Fruit fly (Drosophila melanogaster) whole organism, prepupa: ENCODE results near the gene CG2909.

Experiments
- Blimp-1 ChIP-seq: fragments of 200-800 bp; sonication (Bioruptor generic); optimal IDR thresholded peaks from 3 replicates; lab custom pipeline; 2017; ENCODE audit warnings: missing biosample characterization, missing genetic modification characterization, mild to moderate bottlenecking, moderate library complexity, missing genetic modification reagents
- CG10631 ChIP-seq: fragments of 200-800 bp; sonication (Bioruptor generic); optimal IDR thresholded peaks from 2 replicates; lab custom pipeline; 2016; ENCODE audit warnings: missing biosample characterization, missing genetic modification characterization
- CG10669 ChIP-seq: fragments of 200-800 bp; sonication (Bioruptor generic); optimal IDR thresholded peaks from 3 replicates; lab custom pipeline; 2018; ENCODE audit warnings: missing biosample characterization, mild to moderate bottlenecking, missing genetic modification characterization, moderate library complexity
- CG11294 ChIP-seq: fragments of 200-800 bp; sonication (Bioruptor generic); IDR thresholded peaks from 2 replicates; pipeline ENCODE4 v1.3.6; 2022; ENCODE audit warnings: missing biosample characterization, missing genetic modification characterization
- CG11762 ChIP-seq: fragments of 200-800 bp; sonication (Bioruptor generic); optimal IDR thresholded peaks from 3 replicates; lab custom pipeline; 2016; ENCODE audit warnings: missing biosample characterization, missing genetic modification characterization; ENCODE audit not compliant: insufficient read depth
- CG11902 ChIP-seq: fragments of 200-800 bp; sonication (Bioruptor generic); optimal IDR thresholded peaks from 3 replicates; lab custom pipeline; 2016; ENCODE audit warnings: missing biosample characterization, missing genetic modification characterization
- CG1621 ChIP-seq: fragments of 200-800 bp; sonication (Bioruptor generic); optimal IDR thresholded peaks from 3 replicates; lab custom pipeline; 2018; ENCODE audit warnings: missing biosample characterization, mild to moderate bottlenecking, missing genetic modification characterization
- CG16779 ChIP-seq: fragments of 200-800 bp; sonication (Bioruptor generic); optimal IDR thresholded peaks from 3 replicates; lab custom pipeline; 2017; ENCODE audit warnings: missing biosample characterization, mild to moderate bottlenecking, missing genetic modification characterization
- CG3032 ChIP-seq: fragments of 200-800 bp; optimal IDR thresholded peaks from 2 replicates; lab custom pipeline; 2019; ENCODE audit warnings: missing biosample characterization, mild to moderate bottlenecking, missing genetic modification characterization, moderate library complexity
- CG31627 ChIP-seq: fragments of 200-800 bp; sonication (Bioruptor generic); optimal IDR thresholded peaks from 3 replicates; lab custom pipeline; 2016; ENCODE audit warnings: missing biosample characterization, missing genetic modification characterization
- CG32006 ChIP-seq: fragments of 200-800 bp; sonication (Bioruptor generic); optimal IDR thresholded peaks from 3 replicates; lab custom pipeline; 2017; ENCODE audit warnings: missing biosample characterization, mild to moderate bottlenecking, missing genetic modification characterization
- CG3919 ChIP-seq: fragments of 200-800 bp; sonication (Bioruptor generic); optimal IDR thresholded peaks from 3 replicates; lab custom pipeline; 2016; ENCODE audit warnings: missing biosample characterization, missing genetic modification characterization
- CG4318 ChIP-seq: fragments of 200-800 bp; sonication (Bioruptor generic); optimal IDR thresholded peaks from 3 replicates; lab custom pipeline; 2017; ENCODE audit warnings: missing biosample characterization, mild to moderate bottlenecking, missing genetic modification characterization
- CG6163 ChIP-seq: fragments of 200-800 bp; sonication (Bioruptor generic); IDR thresholded peaks from 3 replicates; pipeline ENCODE4 v1.3.6; 2022; ENCODE audit warnings: missing biosample characterization, missing genetic modification characterization
- CG6792 ChIP-seq: fragments of 200-800 bp; sonication (Bioruptor generic); optimal IDR thresholded peaks from 3 replicates; lab custom pipeline; 2016; ENCODE audit warnings: missing biosample characterization, missing genetic modification characterization
- CG6808 ChIP-seq: fragments of 200-800 bp; sonication (Bioruptor generic); optimal IDR thresholded peaks from 3 replicates; lab custom pipeline; 2017; ENCODE audit warnings: missing biosample characterization, missing genetic modification characterization, mild to moderate bottlenecking, moderate library complexity, missing genetic modification reagents
- CG6854 ChIP-seq: fragments of 200-800 bp; sonication (Bioruptor generic); optimal IDR thresholded peaks from 2 replicates; lab custom pipeline; 2017; ENCODE audit warnings: missing biosample characterization, mild to moderate bottlenecking, missing genetic modification characterization
- CG8119 ChIP-seq: fragments of 200-800 bp; sonication (Bioruptor generic); IDR thresholded peaks from 3 replicates; pipeline ENCODE4 v1.3.6; 2022; ENCODE audit warnings: missing biosample characterization, missing genetic modification characterization
- CG8319 ChIP-seq: fragments of 200-800 bp; sonication (Bioruptor generic); optimal IDR thresholded peaks from 3 replicates; lab custom pipeline; 2016; ENCODE audit warnings: missing biosample characterization, missing genetic modification characterization
- CG8632 ChIP-seq: fragments of 200-800 bp; sonication (Bioruptor generic); optimal IDR thresholded peaks from 3 replicates; lab custom pipeline; 2016; ENCODE audit warnings: missing biosample characterization, missing genetic modification characterization
- Eip75B ChIP-seq: fragments of 200-800 bp; sonication (Bioruptor generic); optimal IDR thresholded peaks from 3 replicates; lab custom pipeline; 2016; ENCODE audit warnings: missing biosample characterization, missing genetic modification characterization
- Eip78C ChIP-seq: fragments of 200-800 bp; sonication (Bioruptor generic); peaks from one replicate; lab custom pipeline; 2016; ENCODE audit warnings: missing biosample characterization, missing genetic modification characterization
- Ets96B ChIP-seq: fragments of 200-800 bp; optimal IDR thresholded peaks from 2 replicates; lab custom pipeline; 2019; ENCODE audit warnings: missing biosample characterization, mild to moderate bottlenecking, missing genetic modification characterization, moderate library complexity
- Gug ChIP-seq: fragments of 200-800 bp; sonication (Bioruptor generic); IDR thresholded peaks from 2 replicates; pipeline ENCODE4 v1.3.6; 2022; ENCODE audit warnings: missing biosample characterization, missing genetic modification characterization
- Hr38 ChIP-seq: sonication (Bioruptor generic); optimal IDR thresholded peaks from 2 replicates; lab custom pipeline; 2016; ENCODE audit warnings: missing biosample characterization, missing genetic modification characterization
- Hr39 ChIP-seq: fragments of 200-800 bp; sonication (Bioruptor generic); optimal IDR thresholded peaks from 2 replicates; lab custom pipeline; 2016; ENCODE audit warnings: missing biosample characterization, missing genetic modification characterization
- Lpt ChIP-seq: fragments of 200-800 bp; sonication (Bioruptor generic); optimal IDR thresholded peaks from 3 replicates; lab custom pipeline; 2016; ENCODE audit warnings: missing biosample characterization, missing genetic modification characterization
- Met ChIP-seq: fragments of 200-800 bp; sonication (Bioruptor generic); optimal IDR thresholded peaks from 3 replicates; lab custom pipeline; 2016; ENCODE audit warnings: missing biosample characterization, missing genetic modification characterization
- OdsH ChIP-seq: fragments of 200-800 bp; sonication (Bioruptor generic); optimal IDR thresholded peaks from 3 replicates; lab custom pipeline; 2016; ENCODE audit warnings: missing biosample characterization, missing genetic modification characterization
- Smox ChIP-seq: fragments of 200-800 bp; sonication (Bioruptor generic); optimal IDR thresholded peaks from 3 replicates; lab custom pipeline; 2016; ENCODE audit warnings: missing biosample characterization, missing genetic modification characterization
- Sox14 ChIP-seq: fragments of 200-800 bp; sonication (Bioruptor generic); optimal IDR thresholded peaks from 3 replicates; lab custom pipeline; 2016; ENCODE audit warnings: missing biosample characterization, missing genetic modification characterization
- achi ChIP-seq: fragments of 200-800 bp; sonication (Bioruptor generic); optimal IDR thresholded peaks from 3 replicates; lab custom pipeline; 2016; ENCODE audit warnings: missing biosample characterization, missing genetic modification characterization
- acj6 ChIP-seq: fragments of 200-800 bp; sonication (Bioruptor generic); optimal IDR thresholded peaks from 3 replicates; lab custom pipeline; 2016; ENCODE audit warnings: missing biosample characterization, missing genetic modification characterization
- cyc ChIP-seq: fragments of 200-800 bp; sonication (Bioruptor generic); optimal IDR thresholded peaks from 3 replicates; lab custom pipeline; 2016; ENCODE audit warnings: missing biosample characterization, missing genetic modification characterization
- dac ChIP-seq: fragments of 200-800 bp; sonication (Bioruptor generic); optimal IDR thresholded peaks from 2 replicates; lab custom pipeline; 2017; ENCODE audit warnings: missing biosample characterization, mild to moderate bottlenecking, missing genetic modification characterization
- esn ChIP-seq: fragments of 200-800 bp; sonication (Bioruptor generic); optimal IDR thresholded peaks from 2 replicates; lab custom pipeline; 2016; ENCODE audit warnings: missing biosample characterization, mild to moderate bottlenecking, missing genetic modification characterization, moderate library complexity
- fd85E ChIP-seq: fragments of 200-800 bp; sonication (Bioruptor generic); optimal IDR thresholded peaks from 3 replicates; lab custom pipeline; 2016; ENCODE audit warnings: missing biosample characterization, missing genetic modification characterization
- fkh ChIP-seq: fragments of 200-800 bp; sonication (Bioruptor generic); optimal IDR thresholded peaks from 3 replicates; lab custom pipeline; 2017; ENCODE audit warnings: missing biosample characterization, mild to moderate bottlenecking, missing genetic modification characterization, moderate library complexity
- lz ChIP-seq: fragments of 200-800 bp; sonication (Bioruptor generic); optimal IDR thresholded peaks from 3 replicates; lab custom pipeline; 2016; ENCODE audit warnings: missing biosample characterization, missing genetic modification characterization
- net ChIP-seq: fragments of 200-800 bp; sonication (Bioruptor generic); optimal IDR thresholded peaks from 3 replicates; lab custom pipeline; 2016; ENCODE audit warnings: missing biosample characterization, missing genetic modification characterization
- pdm3 ChIP-seq: fragments of 200-800 bp; sonication (Bioruptor generic); optimal IDR thresholded peaks from 3 replicates; lab custom pipeline; 2016; ENCODE audit warnings: missing biosample characterization, missing genetic modification characterization
- salr ChIP-seq, 2 experiments: fragments of 200-800 bp; sonication (Bioruptor generic); optimal IDR thresholded peaks; 3 replicates each; lab custom pipeline; 2016 to 2018; ENCODE audit warnings: missing biosample characterization in 2 of 2, missing genetic modification characterization in 2 of 2, mild to moderate bottlenecking in 1 of 2
- spab ChIP-seq: fragments of 200-800 bp; sonication (Bioruptor generic); optimal IDR thresholded peaks from 2 replicates; lab custom pipeline; 2017; ENCODE audit warnings: missing biosample characterization, mild to moderate bottlenecking, missing genetic modification characterization, missing genetic modification reagents
- ss ChIP-seq, 2 experiments: fragments of 200-800 bp; sonication (Bioruptor generic); optimal IDR thresholded peaks; 2 replicates in 1 of 2; 3 replicates in 1 of 2; lab custom pipeline; 2017 to 2018; ENCODE audit warnings: mild to moderate bottlenecking in 2 of 2, missing biosample characterization in 2 of 2, missing genetic modification characterization in 2 of 2, moderate library complexity in 1 of 2
- topi ChIP-seq: fragments of 200-800 bp; sonication (Bioruptor generic); optimal IDR thresholded peaks from 3 replicates; lab custom pipeline; 2016; ENCODE audit warnings: missing biosample characterization, missing genetic modification characterization

Gene CG2909

DNA sequence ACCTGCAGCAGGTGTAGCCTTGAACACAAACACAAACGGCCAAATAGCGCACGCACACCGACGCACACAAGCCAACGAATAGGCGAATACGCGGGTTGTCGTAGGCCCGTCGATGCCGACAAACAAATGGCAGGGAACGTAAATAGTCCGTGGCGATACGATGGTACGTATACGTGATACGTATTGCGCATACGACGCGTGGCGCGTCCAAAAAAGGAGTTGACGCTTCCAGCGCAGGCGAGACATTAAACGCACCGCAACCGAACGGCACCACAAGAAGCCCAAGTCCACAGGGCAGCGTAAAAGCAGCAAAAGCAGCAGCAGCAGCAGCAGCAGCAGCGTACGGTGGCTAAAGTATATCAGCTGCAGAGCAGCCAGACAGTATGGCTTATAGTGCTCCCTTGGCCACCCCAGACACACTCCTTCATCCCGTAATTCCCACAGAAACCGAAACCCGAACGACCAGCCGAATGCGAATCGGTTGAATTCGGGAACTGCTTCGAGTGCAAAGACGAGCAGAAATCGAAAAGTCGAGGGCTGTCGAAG lies 7.8 kb upstream of the CG2909 start:
- TF ChIP-seq Eip78C (GFP tag; lab: Kevin White, UChicago) = no peak
- no peak for TF ChIP-seq pdm3
- peak in 1 of 2 experiments; percentile 37 for TF ChIP-seq ss (GFP tag; optimal IDR thresholded peaks at IDR 0.05; lab: Kevin White, UChicago)
- TF ChIP-seq achi (GFP tag; lab: Kevin White, UChicago) = no peak
- peak; percentile 26 for TF ChIP-seq Smox
- TF ChIP-seq OdsH (GFP tag; lab: Kevin White, UChicago) = no peak
- peak; percentile 50 for TF ChIP-seq lz (GFP tag; lab: Kevin White, UChicago)
- no peak for TF ChIP-seq CG3032 (tag; lab: Kevin White, UChicago)
- no peak for TF ChIP-seq acj6 (GFP tag; lab: Kevin White, UChicago)
- TF ChIP-seq spab (GFP tag; lab: Kevin White, UChicago) = no peak
- TF ChIP-seq Gug (GFP tag; lab: Robert Waterston, UW) = no peak
- TF ChIP-seq CG6163 (GFP tag; lab: Robert Waterston, UW) = 0 out of 3 replicates have a peak, but pooled peaks have one; percentile 13
- TF ChIP-seq CG16779 (tag; lab: Kevin White, UChicago) = no peak
- peak; percentile 6 for TF ChIP-seq net (GFP tag; lab: Kevin White, UChicago)
- TF ChIP-seq dac (GFP tag; lab: Kevin White, UChicago) = no peak
- TF ChIP-seq CG6808 (GFP tag; lab: Kevin White, UChicago) = no peak
- no peak for TF ChIP-seq esn
- TF ChIP-seq CG31627 (GFP tag; lab: Kevin White, UChicago) = no peak
- no peak for TF ChIP-seq fd85E (GFP tag; lab: Kevin White, UChicago)
- TF ChIP-seq CG10669 (GFP tag; lab: Kevin White, UChicago) = no peak
- TF ChIP-seq CG32006 = no peak
- TF ChIP-seq CG3919 (GFP tag; lab: Kevin White, UChicago) = peak; percentile 28
- TF ChIP-seq salr (GFP tag; optimal IDR thresholded peaks at IDR 0.05; lab: Kevin White, UChicago) = no peak
- no peak for TF ChIP-seq Sox14 (GFP tag; lab: Kevin White, UChicago)
- no peak for TF ChIP-seq Met
- no peak for TF ChIP-seq CG1621 (tag; lab: Kevin White, UChicago)
- no peak for TF ChIP-seq Hr39
- TF ChIP-seq CG11762 = no peak
- no peak for TF ChIP-seq fkh
- peak; percentile 52 for TF ChIP-seq topi
- no peak for TF ChIP-seq Lpt (GFP tag; lab: Kevin White, UChicago)

DNA sequence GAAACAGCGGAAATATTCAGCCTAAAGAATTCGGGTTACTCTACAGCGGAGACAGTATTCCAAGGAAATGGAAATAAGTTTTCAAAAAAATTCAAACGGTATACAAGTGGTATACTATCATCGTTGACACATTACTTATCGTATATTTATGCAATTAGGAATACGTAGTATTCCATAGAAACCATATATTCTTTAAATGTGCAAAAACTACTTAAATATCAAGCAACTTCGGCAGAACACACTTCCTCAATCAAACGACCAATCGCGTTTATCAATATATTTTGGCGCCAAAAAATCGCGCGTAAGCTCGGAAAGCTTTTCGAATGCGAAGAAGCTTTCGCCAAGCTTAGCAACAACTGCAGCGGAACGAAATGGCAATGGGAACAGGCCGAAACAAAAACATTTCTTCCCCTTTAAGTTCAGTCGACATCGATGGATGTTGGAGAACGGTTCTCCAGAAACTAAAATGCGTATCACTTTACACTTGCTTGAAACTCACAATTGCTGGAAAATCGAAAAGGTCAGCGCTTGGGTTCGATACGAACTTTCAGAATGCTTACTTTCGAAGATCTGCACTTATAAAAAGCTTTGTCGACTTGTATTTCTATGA lies 7.2 kb upstream of the CG2909 start:
- no peak for TF ChIP-seq achi (GFP tag; lab: Kevin White, UChicago)
- TF ChIP-seq CG6163 (GFP tag; lab: Robert Waterston, UW) = no peak
- TF ChIP-seq Hr39 = peak; percentile 31
- peak; percentile 45 for TF ChIP-seq CG6792 (GFP tag; lab: Kevin White, UChicago)
- TF ChIP-seq CG11762 = no peak
- no peak for TF ChIP-seq CG11294 (GFP tag; lab: Robert Waterston, UW)
- peak; percentile 45 for TF ChIP-seq lz (GFP tag; lab: Kevin White, UChicago)
- no peak; the same call in 2 of the 3 replicates for TF ChIP-seq CG8119 (GFP tag; lab: Robert Waterston, UW)
- no peak for TF ChIP-seq CG8319 (GFP tag; lab: Kevin White, UChicago)
- TF ChIP-seq spab (GFP tag; lab: Kevin White, UChicago) = no peak
- no peak for TF ChIP-seq Hr38 (GFP tag; lab: Kevin White, UChicago)
- peak in 1 of 2 experiments; percentile 13 for TF ChIP-seq salr (GFP tag; optimal IDR thresholded peaks at IDR 0.05; lab: Kevin White, UChicago)
- TF ChIP-seq CG31627 (GFP tag; lab: Kevin White, UChicago) = peak; percentile 21
- no peak for TF ChIP-seq CG16779 (tag; lab: Kevin White, UChicago)
- TF ChIP-seq ss (GFP tag; optimal IDR thresholded peaks at IDR 0.05; lab: Kevin White, UChicago) = no peak
- no peak for TF ChIP-seq Gug (GFP tag; lab: Robert Waterston, UW)
- peak; percentile 3 for TF ChIP-seq Smox
- peak; percentile 45 for TF ChIP-seq acj6 (GFP tag; lab: Kevin White, UChicago)
- TF ChIP-seq CG4318 (GFP tag; lab: Kevin White, UChicago) = no peak
- no peak for TF ChIP-seq fd85E (GFP tag; lab: Kevin White, UChicago)
- no peak for TF ChIP-seq CG1621 (tag; lab: Kevin White, UChicago)
- TF ChIP-seq CG10669 (GFP tag; lab: Kevin White, UChicago) = no peak
- peak; percentile 26 for TF ChIP-seq CG8632 (GFP tag; lab: Kevin White, UChicago)
- TF ChIP-seq cyc (GFP tag; lab: Kevin White, UChicago) = peak; percentile 12
- TF ChIP-seq CG11902 (GFP tag; lab: Kevin White, UChicago) = no peak
- TF ChIP-seq CG3919 (GFP tag; lab: Kevin White, UChicago) = peak; percentile 26
- TF ChIP-seq CG3032 (tag; lab: Kevin White, UChicago) = no peak
- TF ChIP-seq Sox14 (GFP tag; lab: Kevin White, UChicago) = peak; percentile 10
- peak; percentile 28 for TF ChIP-seq OdsH (GFP tag; lab: Kevin White, UChicago)
- no peak for TF ChIP-seq Ets96B (tag; lab: Kevin White, UChicago)
- TF ChIP-seq Met = peak; percentile 48
- no peak for TF ChIP-seq Blimp-1 (GFP tag; lab: Kevin White, UChicago)
- no peak for TF ChIP-seq CG10631 (GFP tag; lab: Kevin White, UChicago)
- no peak for TF ChIP-seq CG6854 (GFP tag; lab: Kevin White, UChicago)
- no peak for TF ChIP-seq CG6808 (GFP tag; lab: Kevin White, UChicago)
- TF ChIP-seq Eip75B (GFP tag; lab: Kevin White, UChicago) = peak; percentile 19
